Worm (Caenorhabditis elegans) whole organism, dauer: ENCODE results near the gene C49C8.2.

ENCODE experiments used
- unc-62 ChIP-seq: sonication (generic microtip); optimal IDR thresholded peaks from 2 replicates; lab custom pipeline; 2017; ENCODE audit warnings: missing biosample characterization, missing genetic modification reagents, missing genetic modification characterization

Gene C49C8.2

ce11 chrIV:8650696-8651095 lies at the start of gene C49C8.2:
Gene C49C8.2 (plus strand): TSS chrIV:8651088.
- TF ChIP-seq unc-62 (GFP tag; lab: Kevin White, UChicago), result no peak

DNA sequence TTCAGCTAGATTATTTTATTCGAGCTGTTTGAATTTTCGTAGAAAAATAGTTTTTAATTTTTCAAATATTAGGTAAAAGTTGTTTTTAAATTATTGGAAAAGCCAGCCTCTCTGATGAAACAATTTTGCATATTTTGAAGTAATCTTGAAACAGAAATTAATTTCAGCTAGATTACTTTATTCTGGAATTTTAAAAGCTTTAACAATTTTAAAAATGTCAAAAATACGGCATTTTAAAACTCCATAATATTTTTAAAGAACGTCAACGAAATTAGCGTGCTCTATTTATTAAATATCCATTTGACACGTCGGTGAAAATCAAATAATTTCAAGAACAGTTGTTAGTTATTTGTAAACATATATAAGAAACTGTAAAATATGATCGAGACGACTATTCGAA lies 48.0 kb upstream of the C49C8.2 start, which contains the start of gene Y59H11AR.10:
Gene Y59H11AR.10, plus strand, starts transcription at position 301 of the 400 bp plus-strand sequence.
- TF ChIP-seq unc-62 (GFP tag; lab: Kevin White, UChicago), result no peak

ce11 chrIV:8605217-8605616 lies 45.7 kb upstream of the C49C8.2 start:
- no peak for TF ChIP-seq unc-62 (GFP tag; lab: Kevin White, UChicago)

DNA sequence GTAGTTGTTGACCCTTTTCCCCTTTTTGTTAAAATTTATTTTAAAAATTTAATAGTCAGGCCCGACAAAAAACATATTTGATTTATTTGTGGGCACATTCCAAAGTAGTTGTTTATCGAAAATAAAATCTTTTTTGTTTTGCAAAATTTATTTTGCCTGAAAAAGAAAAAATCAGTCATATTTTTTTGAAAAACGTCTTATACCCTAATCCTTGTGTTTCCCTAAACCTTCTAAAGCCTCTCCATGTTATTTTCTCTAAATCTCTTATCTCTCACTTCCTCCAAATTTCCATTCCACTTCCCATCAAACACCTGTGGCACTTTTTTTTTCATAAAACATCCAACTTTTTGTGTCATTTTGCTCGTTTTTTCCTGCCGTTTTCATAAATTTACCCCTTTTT lies 42.7 kb upstream of the C49C8.2 start:
- TF ChIP-seq unc-62 (GFP tag; lab: Kevin White, UChicago), result no peak

DNA sequence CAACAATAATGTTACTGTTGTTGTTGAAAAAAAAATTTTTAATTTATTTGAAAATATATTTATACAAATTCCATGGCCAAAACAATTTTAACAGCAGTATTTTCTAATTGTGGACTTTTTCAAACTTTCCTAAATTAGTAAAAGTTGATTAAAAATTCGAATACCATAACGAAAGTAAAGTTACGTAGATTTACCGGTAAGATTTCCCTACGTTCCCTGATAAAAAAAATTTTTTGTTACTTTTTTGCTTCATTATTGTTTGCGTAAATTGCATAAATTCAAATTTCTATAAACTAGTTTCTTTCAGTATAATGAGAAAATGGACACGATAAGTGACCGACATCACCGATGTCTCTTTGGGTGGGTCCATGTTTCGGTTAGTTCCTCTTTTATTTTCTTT lies 42.0 kb upstream of the C49C8.2 start, which contains the start of gene F42A9.6:
Gene F42A9.6, plus strand, starts transcription at position 301 of the 400 bp plus-strand sequence.
- TF ChIP-seq unc-62 (GFP tag; lab: Kevin White, UChicago), result no peak

DNA sequence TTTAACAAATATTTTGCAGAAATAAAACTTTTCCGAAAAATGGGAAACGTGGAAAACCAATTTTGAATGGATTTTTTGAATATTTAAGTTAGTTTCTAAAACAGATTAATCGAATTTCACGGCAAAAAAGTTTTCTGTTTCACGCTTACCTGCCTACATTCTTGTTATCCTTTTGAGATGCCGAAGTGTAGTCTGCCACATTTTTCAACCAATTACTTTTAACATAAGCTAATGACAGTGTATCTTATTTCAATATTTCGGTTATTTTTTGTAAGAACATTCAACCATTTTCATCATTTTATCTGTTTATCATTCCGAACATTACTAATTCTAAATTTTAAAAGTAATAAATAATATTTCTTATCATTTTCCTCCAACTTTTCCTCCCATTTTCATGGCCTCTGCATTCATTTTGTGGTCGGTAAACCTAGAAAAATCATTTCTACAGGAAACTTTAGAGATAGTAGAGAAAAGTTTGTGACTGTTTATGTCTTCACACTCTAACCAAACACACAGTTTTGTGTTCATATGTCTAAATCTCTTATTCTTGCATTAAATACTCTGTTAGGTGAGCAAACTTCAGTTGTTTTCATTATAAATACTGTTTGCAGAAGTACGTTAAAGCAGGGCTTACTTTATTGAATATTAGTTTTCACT lies 38.9 kb upstream of the C49C8.2 start, which contains the start of the genes F42A9.17 and cyp-33E2:
Gene F42A9.17, minus strand, starts transcription at position 51 of the 657 bp plus-strand sequence.
Gene cyp-33E2, plus strand, starts transcription at position 449 of the 657 bp plus-strand sequence.
- TF ChIP-seq unc-62 (GFP tag; lab: Kevin White, UChicago), result no peak

- no peak for TF ChIP-seq unc-62 (GFP tag; lab: Kevin White, UChicago)
These were observed 36.2 kb upstream of the C49C8.2 start, which contains the start of gene cyp-33E3 for ce11 chrIV:8614680-8615079. Gene cyp-33E3 (plus strand): TSS chrIV:8614995.

DNA sequence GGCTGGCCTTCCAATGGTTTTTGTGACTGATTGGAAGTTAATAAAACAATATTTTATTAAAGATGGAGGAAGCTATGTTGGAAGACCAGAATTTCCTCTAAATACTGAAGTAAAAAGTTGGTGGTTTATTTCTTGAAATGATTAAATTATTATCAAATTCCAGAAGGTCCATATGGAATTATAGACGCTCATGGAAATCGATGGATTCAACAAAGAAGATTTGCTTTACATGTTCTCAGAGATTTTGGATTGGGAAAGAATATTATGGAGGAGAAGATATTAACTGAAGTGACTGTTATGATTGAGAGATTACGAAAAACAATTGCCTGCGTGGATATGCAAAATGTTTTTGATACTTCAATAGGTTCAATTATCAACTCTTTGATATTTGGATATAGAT lies 35.6 kb upstream of the C49C8.2 start:
- TF ChIP-seq unc-62 (GFP tag; lab: Kevin White, UChicago), result no peak

ce11 chrIV:8617047-8617446 lies 33.8 kb upstream of the C49C8.2 start, which contains the start of the genes F42A9.7 and F42A9.3:
Gene F42A9.7 (minus strand): TSS chrIV:8617147.
Gene F42A9.3 (plus strand): TSS chrIV:8617260.
- TF ChIP-seq unc-62 (GFP tag; lab: Kevin White, UChicago), result no peak

- no peak for TF ChIP-seq unc-62 (GFP tag; lab: Kevin White, UChicago)
These were observed 32.2 kb upstream of the C49C8.2 start, which contains the start of gene F42A9.8 for ce11 chrIV:8618698-8619097. Gene F42A9.8 (minus strand): TSS chrIV:8618785.

DNA sequence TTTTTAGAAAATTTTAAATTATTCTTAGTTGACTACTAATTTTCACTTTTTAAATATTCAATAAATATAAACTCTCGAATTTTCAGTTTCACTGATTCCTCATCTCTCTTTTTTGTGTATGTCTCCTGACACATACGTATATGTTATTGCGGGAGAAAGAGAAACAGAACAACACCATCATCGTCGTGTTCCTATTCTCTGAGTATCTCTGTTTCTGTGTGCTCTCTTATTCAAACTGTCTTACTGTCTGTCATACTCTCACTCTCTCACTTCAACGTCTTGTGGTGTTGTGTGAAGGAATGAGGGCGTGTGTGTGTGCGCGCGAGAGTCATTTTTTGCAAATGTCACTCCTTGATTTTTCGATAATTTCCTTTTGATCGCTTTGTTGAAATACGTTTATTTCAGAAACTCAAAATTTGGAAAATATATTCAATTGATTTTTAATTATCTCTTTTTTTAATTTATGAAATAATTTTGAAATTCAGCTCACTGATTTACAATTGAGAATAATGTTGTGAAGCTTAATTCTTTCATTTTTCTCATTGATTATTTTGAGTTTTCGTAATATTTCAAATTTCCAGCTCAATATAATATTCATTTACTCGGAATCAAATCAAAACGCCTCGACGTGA lies 30.7 kb upstream of the C49C8.2 start, which contains the start of gene lin-49:
Gene lin-49, plus strand, starts transcription at position 582 of the 632 bp plus-strand sequence.
- TF ChIP-seq unc-62 (GFP tag; lab: Kevin White, UChicago), result no peak

DNA sequence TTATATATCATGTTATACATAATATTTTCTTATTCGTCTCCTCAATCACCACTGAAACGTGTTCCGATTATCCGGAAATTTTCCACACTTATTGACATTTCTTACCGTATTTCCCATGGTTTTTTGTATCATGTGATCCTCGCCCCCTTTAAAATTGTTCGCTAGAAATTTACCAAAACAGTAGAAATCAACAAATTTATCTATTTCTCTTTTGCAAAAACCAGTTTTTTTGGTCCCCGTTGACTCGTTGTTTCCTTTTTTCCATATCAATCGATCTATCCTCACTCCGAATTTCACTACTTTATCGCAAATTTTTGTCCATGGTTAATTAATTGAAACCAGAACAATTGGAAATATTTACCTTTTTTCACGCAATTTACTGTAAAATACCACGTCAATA lies 25.2 kb upstream of the C49C8.2 start:
- TF ChIP-seq unc-62 (GFP tag; lab: Kevin White, UChicago), result no peak

DNA sequence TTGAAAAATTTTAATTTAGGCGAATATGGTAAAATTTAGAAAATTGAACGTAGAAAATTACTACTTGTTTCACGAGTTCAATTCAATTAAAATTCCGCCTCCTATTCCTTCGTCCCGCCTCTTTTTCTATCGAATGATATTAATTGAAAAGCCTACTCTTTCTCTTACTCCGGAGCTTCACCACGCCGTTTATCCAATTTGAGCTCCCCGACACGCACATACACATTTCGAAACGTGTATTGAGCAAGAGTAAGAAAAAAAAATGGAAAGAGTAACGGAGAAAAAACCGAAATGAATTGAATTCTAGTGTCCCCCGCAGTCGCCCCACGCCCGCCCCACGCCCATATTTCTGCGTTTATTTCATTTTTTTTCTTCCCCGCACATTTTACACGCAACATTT lies 24.6 kb upstream of the C49C8.2 start:
- TF ChIP-seq unc-62 (GFP tag; lab: Kevin White, UChicago), result no peak

- TF ChIP-seq unc-62 (GFP tag; lab: Kevin White, UChicago), result no peak
These were observed 23.6 kb upstream of the C49C8.2 start, which contains the start of gene F42A9.11 for ce11 chrIV:8627328-8627727. Gene F42A9.11 (plus strand): TSS chrIV:8627637.

ce11 chrIV:8628262-8628661 lies 22.6 kb upstream of the C49C8.2 start:
- TF ChIP-seq unc-62 (GFP tag; lab: Kevin White, UChicago), result no peak

DNA sequence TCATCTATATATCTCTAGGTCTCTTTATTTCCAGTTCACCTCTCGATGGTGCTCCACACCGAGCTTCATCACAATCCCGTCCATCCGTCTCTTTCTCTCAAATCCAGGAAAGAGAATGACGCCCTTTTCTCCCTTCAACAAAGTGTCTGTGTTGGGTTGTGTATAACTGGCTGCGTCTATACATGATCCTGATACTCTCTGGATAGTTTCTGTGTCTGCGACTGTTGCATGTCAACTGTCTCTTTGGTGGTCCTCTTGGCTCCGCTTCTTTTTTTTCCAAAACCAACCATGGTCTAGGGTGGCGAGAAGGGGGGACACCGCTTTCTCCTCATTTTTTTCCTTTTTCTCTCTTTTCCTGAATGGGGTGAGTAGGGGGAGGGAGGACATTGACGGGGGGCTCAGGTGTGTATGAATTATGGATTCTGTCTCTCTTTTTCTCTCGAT lies 21.3 kb upstream of the C49C8.2 start:
- no peak for TF ChIP-seq unc-62 (GFP tag; lab: Kevin White, UChicago)
